Worm (Caenorhabditis elegans) whole organism, late embryonic: ENCODE measurements around the gene T24C2.3.

Experiments
- F13H6.1 ChIP-seq: sonication (generic microtip); optimal IDR thresholded peaks from 2 replicates; lab custom pipeline; 2016; ENCODE audit warnings: missing genetic modification characterization, missing compliant biosample characterization
- ama-1 ChIP-seq: fragments of 150-350 bp; optimal IDR thresholded peaks from 2 replicates; lab custom pipeline; 2014
- ceh-6 ChIP-seq: fragments of 200-800 bp; sonication (Bioruptor generic); optimal IDR thresholded peaks from 2 replicates; lab custom pipeline; 2018; ENCODE audit warnings: mild to moderate bottlenecking, missing genetic modification characterization, missing compliant biosample characterization

- TF ChIP-seq F13H6.1 (no peak), ceh-6 (GFP tag; lab: Kevin White, UChicago) (no peak), ama-1 (lab: Kevin White, UChicago) (no peak)
These were observed 3.9 kb upstream of the T24C2.3 start for ce11 chrX:14539468-14539867.
